Worm (Caenorhabditis elegans) whole organism, L4 larva: ENCODE data around the gene shc-3.

ENCODE experiments used
- F10B5.3 ChIP-seq: sonication (generic microtip); optimal IDR thresholded peaks from 2 replicates; lab custom pipeline; 2016; ENCODE audit warnings: mild to moderate bottlenecking, missing genetic modification characterization, missing compliant biosample characterization
- F44E2.7 ChIP-seq: fragments of 200-800 bp; sonication (Bioruptor generic); IDR thresholded peaks from 2 replicates; pipeline ENCODE4 v2.1.2; 2022; ENCODE audit warnings: missing genetic modification characterization, missing compliant biosample characterization
- F49E8.2 ChIP-seq: sonication (generic microtip); optimal IDR thresholded peaks from 2 replicates; lab custom pipeline; 2016; ENCODE audit warnings: missing compliant biosample characterization, mild to moderate bottlenecking, missing genetic modification characterization, borderline replicate concordance
- T26A8.4 ChIP-seq: fragments of 200-800 bp; sonication (Bioruptor generic); IDR thresholded peaks from 2 replicates; pipeline ENCODE4 v1.3.6; 2022; ENCODE audit warnings: missing genetic modification characterization, missing compliant biosample characterization
- Y105C5A.15 ChIP-seq: fragments of 200-800 bp; sonication (Bioruptor generic); IDR thresholded peaks from 2 replicates; pipeline ENCODE4 v1.3.6; 2022; ENCODE audit warnings: missing genetic modification characterization, missing compliant biosample characterization
- Y48G9A.11 ChIP-seq: fragments of 200-800 bp; sonication (Bioruptor generic); IDR thresholded peaks from 2 replicates; pipeline ENCODE4 v1.3.6; 2022; ENCODE audit warnings: missing genetic modification reagents, missing genetic modification characterization, missing compliant biosample characterization
- Y5F2A.4 ChIP-seq: fragments of 200-800 bp; sonication (Bioruptor generic); optimal IDR thresholded peaks from 2 replicates; lab custom pipeline; 2018; ENCODE audit warnings: mild to moderate bottlenecking, missing genetic modification characterization, missing compliant biosample characterization
- ama-1 ChIP-seq: fragments of 150-350 bp; optimal IDR thresholded peaks from 2 replicates; lab custom pipeline; 2014; ENCODE audit warnings: inconsistent platforms, mixed read lengths
- attf-4 ChIP-seq: sonication (generic microtip); optimal IDR thresholded peaks from 3 replicates; lab custom pipeline; 2017; ENCODE audit warnings: missing biosample characterization, missing genetic modification characterization
- ceh-20 ChIP-seq: fragments of 200-800 bp; sonication (Bioruptor generic); IDR thresholded peaks from 2 replicates; pipeline ENCODE4 v1.3.6; 2022; ENCODE audit warnings: missing genetic modification reagents, missing genetic modification characterization, missing compliant biosample characterization
- ceh-28 ChIP-seq: fragments of 150-350 bp; optimal IDR thresholded peaks from 2 replicates; lab custom pipeline; 2014; ENCODE audit warnings: missing biosample characterization, missing genetic modification reagents, missing genetic modification characterization
- ceh-32 ChIP-seq: sonication (generic microtip); optimal IDR thresholded peaks from 2 replicates; lab custom pipeline; 2016; ENCODE audit warnings: mild to moderate bottlenecking, missing genetic modification characterization, missing compliant biosample characterization; ENCODE audit not compliant: poor library complexity
- ceh-44 ChIP-seq: fragments of 200-800 bp; sonication (Bioruptor generic); IDR thresholded peaks from 2 replicates; pipeline ENCODE4 v1.3.6; 2022; ENCODE audit warnings: missing genetic modification reagents, missing genetic modification characterization, missing compliant biosample characterization
- ceh-62 ChIP-seq: sonication (generic microtip); optimal IDR thresholded peaks from 2 replicates; lab custom pipeline; 2017; ENCODE audit warnings: missing biosample characterization, missing genetic modification characterization
- ces-1 ChIP-seq: fragments of 150-350 bp; sonication (generic microtip); optimal IDR thresholded peaks from 4 replicates; lab custom pipeline; 2014; ENCODE audit warnings: missing biosample characterization, missing genetic modification reagents, missing genetic modification characterization
- cey-2 ChIP-seq: sonication (generic microtip); optimal IDR thresholded peaks from 3 replicates; lab custom pipeline; 2017; ENCODE audit warnings: missing genetic modification characterization, mild to moderate bottlenecking, missing compliant biosample characterization, antibody characterized with exemption, borderline replicate concordance; ENCODE audit not compliant: insufficient read depth
- daf-12 ChIP-seq: fragments of 150-350 bp; optimal IDR thresholded peaks from 2 replicates; lab custom pipeline; 2014; ENCODE audit warnings: missing biosample characterization, missing genetic modification reagents, missing genetic modification characterization
- daf-16 ChIP-seq, 3 experiments: sonication (generic microtip); optimal IDR thresholded peaks; 2 replicates each; lab custom pipeline; 2016 to 2017; ENCODE audit warnings: missing genetic modification characterization in 3 of 3, missing genetic modification reagents in 3 of 3, mild to moderate bottlenecking in 2 of 3, missing compliant biosample characterization in 2 of 3, missing biosample characterization in 1 of 3, moderate library complexity in 1 of 3
- daf-8 ChIP-seq: fragments of 200-800 bp; sonication (Bioruptor generic); IDR thresholded peaks from 2 replicates; pipeline ENCODE4 v1.3.6; 2022; ENCODE audit warnings: missing genetic modification characterization, missing compliant biosample characterization
- dmd-6 ChIP-seq: fragments of 200-800 bp; sonication (Bioruptor generic); IDR thresholded peaks from 2 replicates; pipeline ENCODE4 v1.3.6; 2022; ENCODE audit warnings: missing genetic modification reagents, missing genetic modification characterization, missing compliant biosample characterization
- egl-27 ChIP-seq: sonication (generic microtip); optimal IDR thresholded peaks from 3 replicates; lab custom pipeline; 2017; ENCODE audit warnings: missing biosample characterization, missing genetic modification reagents, missing genetic modification characterization
- hlh-11 ChIP-seq: fragments of 200-800 bp; sonication (Bioruptor generic); optimal IDR thresholded peaks from 2 replicates; lab custom pipeline; 2018; ENCODE audit warnings: mild to moderate bottlenecking, missing genetic modification characterization, missing compliant biosample characterization
- hlh-30 ChIP-seq: sonication (generic microtip); optimal IDR thresholded peaks from 2 replicates; lab custom pipeline; 2017; ENCODE audit warnings: antibody characterized with exemption, mild to moderate bottlenecking, missing genetic modification characterization, missing compliant biosample characterization; ENCODE audit not compliant: insufficient read depth
- lim-7 ChIP-seq: fragments of 200-800 bp; sonication (Bioruptor generic); IDR thresholded peaks from 2 replicates; pipeline ENCODE4 v1.3.6; 2022; ENCODE audit warnings: missing genetic modification characterization, missing compliant biosample characterization
- lin-15B ChIP-seq: fragments of 150-350 bp; sonication (generic microtip); optimal IDR thresholded peaks from 3 replicates; lab custom pipeline; 2014; ENCODE audit warnings: missing biosample characterization, missing genetic modification characterization
- lsy-2 ChIP-seq, 2 experiments: fragments of 150-350 bp in 1 of 2; sonication (generic microtip) in 1 of 2; optimal IDR thresholded peaks; 2 replicates each; lab custom pipeline; 2014 to 2017; ENCODE audit warnings: missing biosample characterization in 2 of 2, missing genetic modification characterization in 2 of 2
- madf-5 ChIP-seq, 2 experiments: fragments of 200-800 bp; sonication (Bioruptor generic); IDR thresholded peaks; 2 replicates each; pipeline ENCODE4 v1.3.6; 2022; ENCODE audit warnings: missing compliant biosample characterization in 2 of 2, missing genetic modification characterization in 2 of 2
- mdl-1 ChIP-seq, 2 experiments: fragments of 150-350 bp in 1 of 2; sonication (generic microtip) in 1 of 2; optimal IDR thresholded peaks; 2 replicates each; lab custom pipeline; 2014 to 2017; ENCODE audit warnings: missing biosample characterization in 2 of 2, missing genetic modification characterization in 2 of 2
- mep-1 ChIP-seq: fragments of 150-350 bp; sonication (generic microtip); optimal IDR thresholded peaks from 3 replicates; lab custom pipeline; 2014; ENCODE audit warnings: missing biosample characterization, missing genetic modification characterization
- mxl-3 ChIP-seq: fragments of 200-800 bp; sonication (Bioruptor generic); optimal IDR thresholded peaks from 2 replicates; lab custom pipeline; 2018; ENCODE audit warnings: mild to moderate bottlenecking, missing genetic modification characterization, missing compliant biosample characterization
- nhr-10 ChIP-seq: fragments of 150-350 bp; optimal IDR thresholded peaks from 2 replicates; lab custom pipeline; 2014; ENCODE audit warnings: missing biosample characterization, missing genetic modification characterization
- nhr-102 ChIP-seq: sonication (generic microtip); optimal IDR thresholded peaks from 2 replicates; lab custom pipeline; 2016; ENCODE audit warnings: mild to moderate bottlenecking, missing genetic modification characterization, moderate library complexity, missing compliant biosample characterization
- nhr-11 ChIP-seq: fragments of 150-350 bp; optimal IDR thresholded peaks from 2 replicates; lab custom pipeline; 2014; ENCODE audit warnings: missing biosample characterization, missing genetic modification characterization
- nhr-237 ChIP-seq: sonication (generic microtip); optimal IDR thresholded peaks from 2 replicates; lab custom pipeline; 2017; ENCODE audit warnings: missing biosample characterization, missing genetic modification characterization
- nhr-41 ChIP-seq: fragments of 200-800 bp; sonication (Bioruptor generic); IDR thresholded peaks from 2 replicates; pipeline ENCODE4 v1.3.6; 2022; ENCODE audit warnings: missing genetic modification reagents, missing genetic modification characterization, missing compliant biosample characterization
- nhr-48 ChIP-seq: sonication (generic microtip); optimal IDR thresholded peaks from 2 replicates; lab custom pipeline; 2016; ENCODE audit warnings: mild to moderate bottlenecking, missing genetic modification characterization, missing compliant biosample characterization
- pqm-1 ChIP-seq: sonication (generic microtip); optimal IDR thresholded peaks from 2 replicates; lab custom pipeline; 2017; ENCODE audit warnings: missing biosample characterization, missing genetic modification characterization
- set-16 ChIP-seq: fragments of 200-800 bp; sonication (Bioruptor generic); IDR thresholded peaks from 2 replicates; pipeline ENCODE4 v1.3.6; 2022; ENCODE audit warnings: missing genetic modification reagents, missing genetic modification characterization, missing compliant biosample characterization
- snpc-1.2 ChIP-seq: fragments of 200-800 bp; sonication (Bioruptor generic); IDR thresholded peaks from 2 replicates; pipeline ENCODE4 v1.3.6; 2022; ENCODE audit warnings: missing genetic modification reagents, missing genetic modification characterization, missing compliant biosample characterization
- spr-1 ChIP-seq: sonication (generic microtip); optimal IDR thresholded peaks from 2 replicates; lab custom pipeline; 2016; ENCODE audit warnings: mild to moderate bottlenecking, missing genetic modification characterization, missing compliant biosample characterization
- unc-130 ChIP-seq: sonication (generic microtip); optimal IDR thresholded peaks from 2 replicates; lab custom pipeline; 2016; ENCODE audit warnings: missing genetic modification reagents, missing genetic modification characterization, missing compliant biosample characterization
- unc-39 ChIP-seq: sonication (generic microtip); optimal IDR thresholded peaks from 2 replicates; lab custom pipeline; 2017; ENCODE audit warnings: missing biosample characterization, missing genetic modification characterization
- zfp-2 ChIP-seq: sonication (generic microtip); optimal IDR thresholded peaks from 2 replicates; lab custom pipeline; 2016; ENCODE audit warnings: mild to moderate bottlenecking, missing genetic modification characterization, missing compliant biosample characterization

shc-3 gene

DNA sequence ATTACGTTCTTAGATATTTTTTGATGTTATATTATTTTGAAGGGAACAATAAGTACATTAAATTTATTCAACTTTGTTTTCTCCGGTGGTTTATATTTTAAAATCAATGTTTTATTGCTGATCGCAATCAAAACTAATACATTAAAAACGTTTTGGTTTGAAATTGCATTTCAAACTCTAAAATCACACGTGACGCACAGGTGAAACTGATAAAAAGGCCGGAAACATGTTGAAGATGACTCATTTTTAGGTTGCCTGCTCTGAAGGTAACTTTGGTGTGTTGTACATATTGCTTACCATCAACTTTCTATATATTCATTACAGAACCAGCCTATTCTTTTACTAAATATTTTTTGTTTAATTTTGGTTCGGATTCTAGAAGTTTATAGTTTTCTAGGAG is 31.6 kb upstream of the shc-3 start (continued):
- TF ChIP-seq mep-1 (tag; lab: Kevin White, UChicago) (no peak), daf-12 (tag; lab: Kevin White, UChicago) (no peak), unc-130 (GFP tag; lab: Kevin White, UChicago) (no peak), nhr-41 (GFP tag; lab: Robert Waterston, UW) (no peak), spr-1 (tag; lab: Kevin White, UChicago) (no peak), Y48G9A.11 (GFP tag; lab: Robert Waterston, UW) (no peak), daf-16 (GFP tag; optimal IDR thresholded peaks at IDR 0.05; lab: Kevin White, UChicago) (no peak), daf-16 (tag; optimal IDR thresholded peaks at IDR 0.05; lab: Kevin White, UChicago) (peak; percentile 60), nhr-11 (tag; lab: Kevin White, UChicago) (no peak), dmd-6 (GFP tag; lab: Robert Waterston, UW) (peak; percentile 17; the same call in 1 of the 2 replicates), pqm-1 (tag; lab: Kevin White, UChicago) (peak; percentile 58), F10B5.3 (no peak), mdl-1 (tag; optimal IDR thresholded peaks at IDR 0.05; lab: Kevin White, UChicago) (peak in 1 of 2 experiments; percentile 40), ces-1 (GFP tag; lab: Kevin White, UChicago) (no peak), set-16 (no peak), daf-8 (no peak), F49E8.2 (tag; lab: Kevin White, UChicago) (no peak), nhr-10 (no peak), lin-15B (tag; lab: Kevin White, UChicago) (no peak), lim-7 (GFP tag; lab: Robert Waterston, UW) (no peak), F44E2.7 (no peak), zfp-2 (tag; lab: Kevin White, UChicago) (no peak), ceh-28 (tag; lab: Kevin White, UChicago) (no peak), nhr-48 (tag; lab: Kevin White, UChicago) (no peak), lsy-2 (tag; optimal IDR thresholded peaks at IDR 0.05; lab: Kevin White, UChicago) (no peak), nhr-237 (tag; lab: Kevin White, UChicago) (no peak), ceh-20 (no peak), hlh-30 (peak; percentile 44), Y105C5A.15 (GFP tag; lab: Robert Waterston, UW) (no peak), ceh-44 (GFP tag; lab: Robert Waterston, UW) (no peak), attf-4 (tag; lab: Kevin White, UChicago) (no peak), hlh-11 (tag; lab: Kevin White, UChicago) (peak; percentile 28), unc-39 (no peak), ceh-32 (tag; lab: Kevin White, UChicago) (no peak), cey-2 (tag; lab: Kevin White, UChicago) (no peak), snpc-1.2 (GFP tag; lab: Robert Waterston, UW) (no peak), ceh-62 (tag; lab: Kevin White, UChicago) (no peak), ama-1 (no peak), madf-5 (GFP tag; IDR thresholded peaks at IDR 0.05; lab: Robert Waterston, UW) (no peak), T26A8.4 (GFP tag; lab: Robert Waterston, UW) (no peak), nhr-102 (no peak), Y5F2A.4 (GFP tag; lab: Kevin White, UChicago) (no peak), egl-27 (tag; lab: Kevin White, UChicago) (no peak), mxl-3 (GFP tag; lab: Kevin White, UChicago) (no peak)
